Worm (Caenorhabditis elegans) whole organism, young adult: ENCODE measurements around the gene Y39B6A.34.

Source experiments
- B0035.1 ChIP-seq: sonication (generic microtip); optimal IDR thresholded peaks from 2 replicates; lab custom pipeline; 2016; ENCODE audit warnings: missing genetic modification characterization, mild to moderate bottlenecking, missing compliant biosample characterization, missing genotype, missing genetic modification reagents
- F57C9.4 ChIP-seq: sonication (generic microtip); optimal IDR thresholded peaks from 2 replicates; lab custom pipeline; 2017; ENCODE audit warnings: mild to moderate bottlenecking, missing genetic modification characterization, missing compliant biosample characterization
- T07F8.4 ChIP-seq: sonication (generic microtip); optimal IDR thresholded peaks from 2 replicates; lab custom pipeline; 2016; ENCODE audit warnings: mild to moderate bottlenecking, missing genetic modification characterization, moderate library complexity, missing compliant biosample characterization
- Y79H2A.3 ChIP-seq: fragments of 200-800 bp; sonication (Bioruptor generic); conservative IDR thresholded peaks from 2 replicates; pipeline ENCODE4 v1.3.6; 2022; ENCODE audit warnings: missing genetic modification reagents, missing genetic modification characterization, missing compliant biosample characterization
- aptf-2 ChIP-seq: fragments of 200-800 bp; sonication (Bioruptor generic); conservative IDR thresholded peaks from 2 replicates; pipeline ENCODE4 v1.3.6; 2022; ENCODE audit warnings: missing genetic modification reagents, missing genetic modification characterization, missing compliant biosample characterization
- ceh-91 ChIP-seq: fragments of 200-800 bp; sonication (Bioruptor generic); IDR thresholded peaks from 2 replicates; pipeline ENCODE4 v1.3.6; 2022; ENCODE audit warnings: missing genetic modification reagents, missing genetic modification characterization, missing compliant biosample characterization
- egl-44 ChIP-seq: fragments of 200-800 bp; sonication (Bioruptor generic); IDR thresholded peaks from 2 replicates; pipeline ENCODE4 v1.3.6; 2022; ENCODE audit warnings: missing genetic modification reagents, missing genetic modification characterization, missing compliant biosample characterization
- egrh-3 ChIP-seq: fragments of 200-800 bp; sonication (Bioruptor generic); IDR thresholded peaks from 2 replicates; pipeline ENCODE4 v1.3.6; 2022; ENCODE audit warnings: missing genetic modification reagents, missing genetic modification characterization, missing compliant biosample characterization
- nhr-80 ChIP-seq: sonication (generic microtip); optimal IDR thresholded peaks from 2 replicates; lab custom pipeline; 2016; ENCODE audit warnings: missing genetic modification characterization, missing compliant biosample characterization
- pha-4 ChIP-seq: fragments of 150-350 bp; sonication (generic microtip); optimal IDR thresholded peaks from 2 replicates; lab custom pipeline; 2014; ENCODE audit warnings: missing biosample characterization, missing genetic modification reagents, missing genetic modification characterization
- rcor-1 ChIP-seq: fragments of 200-800 bp; sonication (Bioruptor generic); IDR thresholded peaks from 2 replicates; pipeline ENCODE4 v1.3.6; 2022; ENCODE audit warnings: missing genetic modification reagents, missing genetic modification characterization, missing compliant biosample characterization

DNA sequence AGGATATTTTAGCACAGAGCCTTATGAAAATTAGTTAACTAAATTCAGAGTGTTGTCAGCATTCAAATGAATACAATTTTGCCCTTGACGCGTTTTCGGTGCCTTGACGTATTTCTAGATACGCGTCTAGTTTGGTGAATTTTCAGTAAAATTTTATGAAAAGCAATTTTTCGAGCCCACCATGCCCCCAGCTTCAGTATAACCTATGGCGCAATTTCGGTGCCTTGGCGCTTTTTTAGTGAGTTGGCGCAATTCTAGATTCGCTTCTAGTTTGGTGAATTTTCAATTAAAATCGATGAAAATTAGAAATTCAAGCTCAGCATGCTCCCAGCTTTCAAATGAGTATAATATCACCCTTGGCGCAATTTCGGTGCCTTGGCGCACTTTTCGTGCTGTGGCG lies 12.4 kb downstream of the Y39B6A.34 start:
- TF ChIP-seq Y79H2A.3 (GFP tag; lab: Robert Waterston, UW), result no peak
- TF ChIP-seq egl-44 (GFP tag; lab: Robert Waterston, UW), result no peak
- TF ChIP-seq nhr-80 (tag; lab: Kevin White, UChicago), result no peak
- no peak for TF ChIP-seq B0035.1 (tag; lab: Kevin White, UChicago)
- TF ChIP-seq rcor-1, result no peak
- no peak for TF ChIP-seq F57C9.4
- TF ChIP-seq egrh-3 (GFP tag; lab: Robert Waterston, UW), result no peak
- no peak for TF ChIP-seq pha-4 (tag; lab: Kevin White, UChicago)
- no peak for TF ChIP-seq ceh-91 (GFP tag; lab: Robert Waterston, UW)
- TF ChIP-seq aptf-2 (GFP tag; lab: Robert Waterston, UW), result no peak
- TF ChIP-seq T07F8.4 (tag; lab: Kevin White, UChicago), result no peak
